Fruit fly (Drosophila melanogaster) whole organism, embryonic: ENCODE results near the gene bib.

Experiments
- BEAF-32 ChIP-seq: fragments of 200-800 bp; sonication (Bioruptor generic); optimal IDR thresholded peaks from 3 replicates; lab custom pipeline; 2017; ENCODE audit warnings: missing biosample characterization, missing genetic modification characterization, mild to moderate bottlenecking, moderate library complexity, missing genetic modification reagents
- CG10267 ChIP-seq: fragments of 200-800 bp; sonication (Bioruptor generic); optimal IDR thresholded peaks from 2 replicates; lab custom pipeline; 2018; ENCODE audit warnings: missing biosample characterization, mild to moderate bottlenecking, missing genetic modification characterization, moderate library complexity
- CG10543 ChIP-seq: fragments of 200-800 bp; sonication (Bioruptor generic); optimal IDR thresholded peaks from 3 replicates; lab custom pipeline; 2017; ENCODE audit warnings: missing biosample characterization, mild to moderate bottlenecking, missing genetic modification characterization, moderate library complexity
- CG11695 ChIP-seq: fragments of 200-800 bp; sonication (Bioruptor generic); IDR thresholded peaks from 3 replicates; pipeline ENCODE4 v1.3.6; 2022; ENCODE audit warnings: missing biosample characterization, missing genetic modification characterization
- CG12391 ChIP-seq: fragments of 200-800 bp; sonication (Bioruptor generic); optimal IDR thresholded peaks from 3 replicates; lab custom pipeline; 2018; ENCODE audit warnings: missing biosample characterization, mild to moderate bottlenecking, missing genetic modification characterization, moderate library complexity
- CG13424 ChIP-seq: fragments of 200-800 bp; sonication (Bioruptor generic); optimal IDR thresholded peaks from 2 replicates; lab custom pipeline; 2019; ENCODE audit warnings: missing biosample characterization, mild to moderate bottlenecking, missing genetic modification characterization, moderate library complexity
- CG14710 ChIP-seq: fragments of 200-800 bp; sonication (Bioruptor generic); optimal IDR thresholded peaks from 3 replicates; lab custom pipeline; 2019; ENCODE audit warnings: missing biosample characterization, mild to moderate bottlenecking, missing genetic modification characterization, moderate library complexity
- CG15601 ChIP-seq: fragments of 200-800 bp; sonication (Bioruptor generic); optimal IDR thresholded peaks from 3 replicates; lab custom pipeline; 2019; ENCODE audit warnings: missing biosample characterization, mild to moderate bottlenecking, missing genetic modification characterization, moderate library complexity
- CG15696 ChIP-seq: fragments of 200-800 bp; sonication (Bioruptor generic); optimal IDR thresholded peaks from 2 replicates; lab custom pipeline; 2019; ENCODE audit warnings: missing biosample characterization, mild to moderate bottlenecking, missing genetic modification characterization, moderate library complexity
- CG1602 ChIP-seq: fragments of 200-800 bp; sonication (Bioruptor generic); optimal IDR thresholded peaks from 3 replicates; lab custom pipeline; 2016; ENCODE audit warnings: missing biosample characterization, missing genetic modification characterization
- CG2116 ChIP-seq: fragments of 200-800 bp; sonication (Bioruptor generic); optimal IDR thresholded peaks from 3 replicates; lab custom pipeline; 2018; ENCODE audit warnings: missing biosample characterization, mild to moderate bottlenecking, missing genetic modification characterization
- CG30403 ChIP-seq: fragments of 200-800 bp; sonication (Bioruptor generic); optimal IDR thresholded peaks from 3 replicates; lab custom pipeline; 2016; ENCODE audit warnings: missing biosample characterization, missing genetic modification characterization
- CG33557 ChIP-seq: fragments of 200-800 bp; sonication (Bioruptor generic); optimal IDR thresholded peaks from 2 replicates; lab custom pipeline; 2019; ENCODE audit warnings: missing biosample characterization, mild to moderate bottlenecking, missing genetic modification characterization, moderate library complexity
- CG4404 ChIP-seq: fragments of 200-800 bp; sonication (Bioruptor generic); IDR thresholded peaks from 2 replicates; pipeline ENCODE4 v1.3.6; 2022; ENCODE audit warnings: missing biosample characterization, missing genetic modification characterization
- CG6765 ChIP-seq: fragments of 200-800 bp; sonication (Bioruptor generic); optimal IDR thresholded peaks from 3 replicates; lab custom pipeline; 2017; ENCODE audit warnings: missing biosample characterization, mild to moderate bottlenecking, missing genetic modification characterization
- CG7556 ChIP-seq: fragments of 200-800 bp; sonication (Bioruptor generic); optimal IDR thresholded peaks from 2 replicates; lab custom pipeline; 2017; ENCODE audit warnings: missing biosample characterization, mild to moderate bottlenecking, missing genetic modification characterization
- CG9437 ChIP-seq: fragments of 200-800 bp; sonication (Bioruptor generic); optimal IDR thresholded peaks from 2 replicates; lab custom pipeline; 2018; ENCODE audit warnings: missing biosample characterization, mild to moderate bottlenecking, missing genetic modification characterization
- Camta ChIP-seq: fragments of 200-800 bp; sonication (Bioruptor generic); optimal IDR thresholded peaks from 2 replicates; lab custom pipeline; 2016; ENCODE audit warnings: missing biosample characterization, missing genetic modification characterization
- Chrac-16 ChIP-seq: fragments of 200-800 bp; sonication (Bioruptor generic); optimal IDR thresholded peaks from 3 replicates; lab custom pipeline; 2016; ENCODE audit warnings: missing biosample characterization, missing genetic modification characterization
- CoRest ChIP-seq: fragments of 200-800 bp; sonication (Bioruptor generic); optimal IDR thresholded peaks from 3 replicates; lab custom pipeline; 2018; ENCODE audit warnings: missing biosample characterization, mild to moderate bottlenecking, missing genetic modification characterization, moderate library complexity
- D ChIP-seq, 2 experiments: fragments of 200-800 bp in 1 of 2; fragments of >200 bp in 1 of 2; sonication (Bioruptor generic) in 1 of 2; optimal IDR thresholded peaks; 2 replicates in 1 of 2; 3 replicates in 1 of 2; lab custom pipeline; 2017; ENCODE audit warnings: mild to moderate bottlenecking in 1 of 2, missing biosample characterization in 1 of 2, missing genetic modification characterization in 1 of 2, missing genetic modification reagents in 1 of 2
- Dek ChIP-seq: fragments of 200-800 bp; sonication (Bioruptor generic); optimal IDR thresholded peaks from 3 replicates; lab custom pipeline; 2019; ENCODE audit warnings: missing biosample characterization, mild to moderate bottlenecking, missing genetic modification characterization, moderate library complexity
- Dip3 ChIP-seq: fragments of 200-800 bp; sonication (Bioruptor generic); optimal IDR thresholded peaks from 3 replicates; lab custom pipeline; 2016; ENCODE audit warnings: missing biosample characterization, missing genetic modification characterization
- Doc3 ChIP-seq: fragments of 200-800 bp; sonication (Bioruptor generic); IDR thresholded peaks from 3 replicates; pipeline ENCODE4 v1.3.6; 2022; ENCODE audit warnings: missing biosample characterization, missing genetic modification characterization; ENCODE audit not compliant: partially characterized antibody
- Fer3 ChIP-seq: fragments of 200-800 bp; sonication (Bioruptor generic); optimal IDR thresholded peaks from 2 replicates; lab custom pipeline; 2018; ENCODE audit warnings: missing biosample characterization, mild to moderate bottlenecking, missing genetic modification characterization, moderate library complexity
- HLH54F ChIP-seq: fragments of 200-800 bp; sonication (Bioruptor generic); optimal IDR thresholded peaks from 3 replicates; lab custom pipeline; 2016; ENCODE audit warnings: missing biosample characterization, missing genetic modification characterization
- Hr3 ChIP-seq: fragments of 200-800 bp; sonication (Bioruptor generic); optimal IDR thresholded peaks from 3 replicates; lab custom pipeline; 2016; ENCODE audit warnings: missing biosample characterization, missing genetic modification characterization
- Lhr ChIP-seq: fragments of 200-800 bp; sonication (Bioruptor generic); optimal IDR thresholded peaks from 3 replicates; lab custom pipeline; 2017; ENCODE audit warnings: mild to moderate bottlenecking, missing biosample characterization, missing genetic modification reagents, missing genetic modification characterization
- Lpt ChIP-seq: fragments of >200 bp; optimal IDR thresholded peaks from 2 replicates; lab custom pipeline; 2018; ENCODE audit warnings: missing biosample characterization, missing genetic modification characterization
- Nf-YB ChIP-seq: fragments of 200-800 bp; sonication (Bioruptor generic); optimal IDR thresholded peaks from 3 replicates; lab custom pipeline; 2019; ENCODE audit warnings: missing biosample characterization, mild to moderate bottlenecking, missing genetic modification characterization, moderate library complexity
- Usf ChIP-seq: fragments of 200-800 bp; sonication (Bioruptor generic); optimal IDR thresholded peaks from 2 replicates; lab custom pipeline; 2017; ENCODE audit warnings: missing genotype, missing biosample characterization, missing genetic modification characterization
- ap ChIP-seq: fragments of 200-800 bp; sonication (Bioruptor generic); IDR thresholded peaks from 2 replicates; pipeline ENCODE4 v1.3.6; 2022; ENCODE audit warnings: missing biosample characterization, missing genetic modification characterization
- ato ChIP-seq: fragments of 200-800 bp; sonication (Bioruptor generic); IDR thresholded peaks from 2 replicates; pipeline ENCODE4 v1.3.6; 2022; ENCODE audit warnings: missing biosample characterization, missing genetic modification characterization; ENCODE audit not compliant: partially characterized antibody
- btn ChIP-seq: fragments of 200-800 bp; sonication (Bioruptor generic); optimal IDR thresholded peaks from 2 replicates; lab custom pipeline; 2016; ENCODE audit warnings: missing biosample characterization, missing genetic modification characterization
- dmrt11E ChIP-seq: fragments of 200-800 bp; sonication (Bioruptor generic); optimal IDR thresholded peaks from 3 replicates; lab custom pipeline; 2018; ENCODE audit warnings: missing biosample characterization, mild to moderate bottlenecking, missing genetic modification characterization, moderate library complexity
- dpn ChIP-seq, 2 experiments: fragments of 200-800 bp; sonication (Bioruptor generic); optimal IDR thresholded peaks; 3 replicates each; lab custom pipeline; 2016; ENCODE audit warnings: missing biosample characterization in 2 of 2, missing genetic modification characterization in 2 of 2
- gem ChIP-seq: fragments of 200-800 bp; sonication (Bioruptor generic); optimal IDR thresholded peaks from 2 replicates; lab custom pipeline; 2019; ENCODE audit warnings: missing biosample characterization, mild to moderate bottlenecking, missing genetic modification characterization, moderate library complexity
- gro ChIP-seq: fragments of 200-800 bp; sonication (Bioruptor generic); optimal IDR thresholded peaks from 2 replicates; lab custom pipeline; 2016; ENCODE audit warnings: missing biosample characterization, missing genetic modification characterization
- nerfin-1 ChIP-seq: fragments of 200-800 bp; sonication (Bioruptor generic); optimal IDR thresholded peaks from 3 replicates; lab custom pipeline; 2019; ENCODE audit warnings: missing biosample characterization, mild to moderate bottlenecking, missing genetic modification characterization, moderate library complexity
- nmo ChIP-seq: fragments of 200-800 bp; sonication (Bioruptor generic); optimal IDR thresholded peaks from 2 replicates; lab custom pipeline; 2018; ENCODE audit warnings: missing biosample characterization, mild to moderate bottlenecking, missing genetic modification characterization, moderate library complexity
- p53 ChIP-seq: fragments of 200-800 bp; sonication (Bioruptor generic); optimal IDR thresholded peaks from 2 replicates; lab custom pipeline; 2016; ENCODE audit warnings: missing biosample characterization, missing genetic modification characterization
- phol ChIP-seq: fragments of 200-800 bp; sonication (Bioruptor generic); optimal IDR thresholded peaks from 3 replicates; lab custom pipeline; 2018; ENCODE audit warnings: missing biosample characterization, mild to moderate bottlenecking, missing genetic modification characterization, moderate library complexity
- pnt ChIP-seq: fragments of 200-800 bp; sonication (Bioruptor generic); optimal IDR thresholded peaks from 3 replicates; lab custom pipeline; 2016; ENCODE audit warnings: missing biosample characterization, missing genetic modification characterization
- sens ChIP-seq: fragments of 200-800 bp; sonication (Bioruptor generic); peaks from one replicate; lab custom pipeline; 2016; ENCODE audit warnings: missing biosample characterization, missing genetic modification characterization
- sens-2 ChIP-seq: fragments of 200-800 bp; sonication (Bioruptor generic); IDR thresholded peaks from 2 replicates; pipeline ENCODE4 v1.3.6; 2022; ENCODE audit warnings: missing biosample characterization, missing genetic modification characterization
- slou ChIP-seq: fragments of 200-800 bp; sonication (Bioruptor generic); optimal IDR thresholded peaks from 3 replicates; lab custom pipeline; 2016; ENCODE audit warnings: missing biosample characterization, missing genetic modification characterization
- sqz ChIP-seq: fragments of 200-800 bp; sonication (Bioruptor generic); optimal IDR thresholded peaks from 3 replicates; lab custom pipeline; 2018; ENCODE audit warnings: missing biosample characterization, mild to moderate bottlenecking, missing genetic modification characterization
- tap ChIP-seq: fragments of 200-800 bp; optimal IDR thresholded peaks from 3 replicates; lab custom pipeline; 2019; ENCODE audit warnings: missing biosample characterization, mild to moderate bottlenecking, missing genetic modification characterization, moderate library complexity
- tll ChIP-seq, 2 experiments: fragments of 200-800 bp in 1 of 2; fragments of >200 bp in 1 of 2; sonication (Bioruptor generic) in 1 of 2; optimal IDR thresholded peaks; 2 replicates each; lab custom pipeline; 2017 to 2019; ENCODE audit warnings: missing biosample characterization in 2 of 2, missing genetic modification characterization in 2 of 2, mild to moderate bottlenecking in 1 of 2, moderate library complexity in 1 of 2

bib gene

dm6 chr2L:9996553-9996952 lies 12.1 kb downstream of the bib start (continued):
- TF ChIP-seq Doc3 (GFP tag; lab: Robert Waterston, UW) (no peak), gro (GFP tag; lab: Kevin White, UChicago) (no peak), Usf (GFP tag; lab: Kevin White, UChicago) (peak; percentile 0), D (optimal IDR thresholded peaks at IDR 0.05; lab: Kevin White, UChicago) (no peak), D (GFP tag; optimal IDR thresholded peaks at IDR 0.05; lab: Kevin White, UChicago) (no peak), tap (tag; lab: Kevin White, UChicago) (no peak), CG4404 (GFP tag; lab: Robert Waterston, UW) (no peak), HLH54F (GFP tag; lab: Kevin White, UChicago) (peak; percentile 18), CG11695 (GFP tag; lab: Robert Waterston, UW) (no peak), CoRest (peak; percentile 50), CG6765 (GFP tag; lab: Kevin White, UChicago) (no peak), btn (GFP tag; lab: Kevin White, UChicago) (no peak), dpn (GFP tag; optimal IDR thresholded peaks at IDR 0.05; lab: Kevin White, UChicago) (peak in 1 of 2 experiments; percentile 23), pnt (GFP tag; lab: Kevin White, UChicago) (peak; percentile 11), CG12391 (tag; lab: Kevin White, UChicago) (peak; percentile 48), CG7556 (peak; percentile 45), CG9437 (GFP tag; lab: Kevin White, UChicago) (peak; percentile 20), Fer3 (tag; lab: Kevin White, UChicago) (no peak), Dek (tag; lab: Kevin White, UChicago) (no peak), sens-2 (GFP tag; lab: Robert Waterston, UW) (no peak), CG1602 (GFP tag; lab: Kevin White, UChicago) (peak; percentile 25), nerfin-1 (tag; lab: Kevin White, UChicago) (peak; percentile 26), CG13424 (tag; lab: Kevin White, UChicago) (peak; percentile 21), phol (tag; lab: Kevin White, UChicago) (peak; percentile 43), CG30403 (GFP tag; lab: Kevin White, UChicago) (peak; percentile 22), CG10543 (GFP tag; lab: Kevin White, UChicago) (no peak), Lpt (no peak), CG33557 (peak; percentile 16), CG2116 (GFP tag; lab: Kevin White, UChicago) (peak; percentile 26), sqz (GFP tag; lab: Kevin White, UChicago) (peak; percentile 35), ap (GFP tag; lab: Robert Waterston, UW) (peak; percentile 30; the same call in 1 of the 2 replicates), Camta (peak; percentile 10), CG10267 (tag; lab: Kevin White, UChicago) (peak; percentile 87), CG15601 (peak; percentile 29), Nf-YB (GFP tag; lab: Kevin White, UChicago) (no peak), Hr3 (peak; percentile 33), dmrt11E (tag; lab: Kevin White, UChicago) (peak; percentile 51), Chrac-16 (peak; percentile 28), Lhr (peak; percentile 10), CG14710 (tag; lab: Kevin White, UChicago) (peak; percentile 70), tll (GFP tag; optimal IDR thresholded peaks at IDR 0.05; lab: Kevin White, UChicago) (no peak), slou (GFP tag; lab: Kevin White, UChicago) (no peak), ato (GFP tag; lab: Robert Waterston, UW) (no peak), nmo (GFP tag; lab: Kevin White, UChicago) (peak; percentile 34), CG15696 (tag; lab: Kevin White, UChicago) (peak; percentile 41), sens (peak; percentile 82), Dip3 (no peak), BEAF-32 (peak; percentile 14), p53 (no peak), gem (tag; lab: Kevin White, UChicago) (peak; percentile 61)
